Worm (Caenorhabditis elegans): Measurements from ENCODE around the gene sart-3.

sart-3 gene

DNA sequence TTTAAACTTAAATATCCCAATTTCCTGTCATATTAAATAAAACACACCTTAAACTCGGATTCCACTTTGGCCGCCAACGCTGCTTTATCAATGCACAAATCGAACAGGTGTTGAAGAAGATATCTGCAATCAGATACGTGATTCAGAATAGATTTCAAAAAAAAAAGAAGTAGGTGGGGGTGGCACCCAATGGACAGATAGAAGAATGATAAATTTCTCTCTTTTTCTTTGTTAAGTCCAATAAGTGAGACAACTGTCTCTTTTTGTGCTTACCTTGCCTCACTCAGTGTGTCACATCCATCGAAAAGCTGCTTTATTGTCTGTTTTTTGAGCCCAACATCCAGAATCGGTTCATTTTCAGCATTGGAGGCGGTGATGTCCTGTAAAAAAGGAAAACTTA lies 18.0 kb upstream of the sart-3 start (continued):
- TF ChIP-seq irx-1 (tag; optimal IDR thresholded peaks at IDR 0.05), result no peak
- TF ChIP-seq pag-3 (tag; optimal IDR thresholded peaks at IDR 0.05; ENCODE audit: borderline replicate concordance, insufficient read depth), result peak; percentile 64
- TF ChIP-seq egl-13 (tag; optimal IDR thresholded peaks at IDR 0.05), result no peak
- TF ChIP-seq mep-1 (tag; optimal IDR thresholded peaks at IDR 0.05), result no peak
- TF ChIP-seq vab-15 (tag; optimal IDR thresholded peaks at IDR 0.05), result no peak
- TF ChIP-seq efl-3 (GFP tag; optimal IDR thresholded peaks at IDR 0.05), result no peak
- TF ChIP-seq hpl-2 (GFP tag; optimal IDR thresholded peaks at IDR 0.05), result no peak
- no peak for TF ChIP-seq xbp-1 (tag; optimal IDR thresholded peaks at IDR 0.05)
- no peak for TF ChIP-seq egl-27 (tag; optimal IDR thresholded peaks at IDR 0.05)
- no peak for TF ChIP-seq sox-4 (tag; optimal IDR thresholded peaks at IDR 0.05)
- TF ChIP-seq nhr-85 (tag), result no peak
- TF ChIP-seq unc-86 (tag; optimal IDR thresholded peaks at IDR 0.05), result no peak
- TF ChIP-seq aha-1 (tag; optimal IDR thresholded peaks at IDR 0.05), result no peak
- TF ChIP-seq swsn-7 (tag; optimal IDR thresholded peaks at IDR 0.05), result peak; percentile 24
- no peak for TF ChIP-seq sup-37 (GFP tag; optimal IDR thresholded peaks at IDR 0.05)
- no peak for TF ChIP-seq tbx-2 (tag; optimal IDR thresholded peaks at IDR 0.05)
- no peak for TF ChIP-seq sptf-1 (tag; optimal IDR thresholded peaks at IDR 0.05)
- no peak for TF ChIP-seq fkh-8 (tag; optimal IDR thresholded peaks at IDR 0.05)
- no peak for TF ChIP-seq ztf-4 (tag; optimal IDR thresholded peaks at IDR 0.05)
- no peak for TF ChIP-seq unc-62 (GFP tag; optimal IDR thresholded peaks at IDR 0.05)
- no peak for TF ChIP-seq grh-1 (GFP tag; IDR thresholded peaks at IDR 0.05)
- peak; percentile 85 for TF ChIP-seq nhr-71 (tag; optimal IDR thresholded peaks at IDR 0.05)
- no peak for TF ChIP-seq mab-9 (GFP tag; IDR thresholded peaks at IDR 0.05)
- no peak for TF ChIP-seq lin-15B (tag; optimal IDR thresholded peaks at IDR 0.05)
- no peak for TF ChIP-seq ama-1 (optimal IDR thresholded peaks at IDR 0.05)
- TF ChIP-seq nhr-84 (tag; optimal IDR thresholded peaks at IDR 0.05), result no peak
- TF ChIP-seq hlh-17 (GFP tag; optimal IDR thresholded peaks at IDR 0.05; ENCODE audit: borderline replicate concordance), result no peak
- TF ChIP-seq isw-1 (GFP tag; IDR thresholded peaks at IDR 0.05), result no peak
- TF ChIP-seq skn-1 (tag; optimal IDR thresholded peaks at IDR 0.05), result no peak
- TF ChIP-seq snpc-4 (tag; optimal IDR thresholded peaks at IDR 0.05), result no peak
- no peak for TF ChIP-seq nhr-237 (tag; optimal IDR thresholded peaks at IDR 0.05)
- TF ChIP-seq nhr-90 (tag; optimal IDR thresholded peaks at IDR 0.05; ENCODE audit: poor library complexity), result no peak
- peak; percentile 55 for TF ChIP-seq nhr-19 (GFP tag; conservative IDR thresholded peaks at IDR 0.05)
- no peak for TF ChIP-seq dpl-1 (GFP tag; optimal IDR thresholded peaks at IDR 0.05)
- no peak for TF ChIP-seq C34B4.2 (tag; optimal IDR thresholded peaks at IDR 0.05)
- no peak for TF ChIP-seq unc-30 (tag; optimal IDR thresholded peaks at IDR 0.05)
- no peak for TF ChIP-seq hlh-4 (tag; optimal IDR thresholded peaks at IDR 0.05)
- no peak for TF ChIP-seq ztf-11 (tag; optimal IDR thresholded peaks at IDR 0.05)
- peak; percentile 31 to 45 for TF ChIP-seq lsy-2 (tag; optimal IDR thresholded peaks at IDR 0.05)
- no peak for TF ChIP-seq elt-2 (tag; optimal IDR thresholded peaks at IDR 0.05)
- no peak for TF ChIP-seq ces-1 (GFP tag; optimal IDR thresholded peaks at IDR 0.05)
- no peak for TF ChIP-seq F16B12.6 (tag; optimal IDR thresholded peaks at IDR 0.05)
- no peak for TF ChIP-seq nhr-11 (tag; optimal IDR thresholded peaks at IDR 0.05)
- TF ChIP-seq lir-3 (tag; optimal IDR thresholded peaks at IDR 0.05; ENCODE audit: poor library complexity), result no peak
- TF ChIP-seq nhr-47 (tag; optimal IDR thresholded peaks at IDR 0.05), result no peak
- TF ChIP-seq unc-130 (tag; optimal IDR thresholded peaks at IDR 0.05), result no peak
- no peak for TF ChIP-seq ets-5 (GFP tag; IDR thresholded peaks at IDR 0.05)
- no peak for TF ChIP-seq aly-2 (tag; optimal IDR thresholded peaks at IDR 0.05)
- TF ChIP-seq ceh-90 (tag; optimal IDR thresholded peaks at IDR 0.05), result no peak
- TF ChIP-seq elt-3 (tag; optimal IDR thresholded peaks at IDR 0.05), result no peak
- no peak for TF ChIP-seq pax-3 (tag; optimal IDR thresholded peaks at IDR 0.05)
- no peak for TF ChIP-seq efl-1 (optimal IDR thresholded peaks at IDR 0.05)
- no peak for TF ChIP-seq efl-1 (GFP tag; optimal IDR thresholded peaks at IDR 0.05 in 1 of 2)
- no peak for TF ChIP-seq blmp-1 (tag; optimal IDR thresholded peaks at IDR 0.05)

Data from whole organism, L1 larva.